Fruit fly (Drosophila melanogaster) whole organism, pupa: Measurements from ENCODE around the gene CG11617.
A peak's percentile ranks its signal among the peaks of the same experiment; 100 is the strongest.

Experiments
- CG12605 ChIP-seq: fragments of 200-800 bp; sonication (Bioruptor generic); IDR thresholded peaks from 2 replicates; pipeline ENCODE4 v1.3.6; 2022; ENCODE audit warnings: missing biosample characterization, missing genetic modification characterization
- CG4496 ChIP-seq: fragments of 200-800 bp; sonication (Bioruptor generic); IDR thresholded peaks from 3 replicates; pipeline ENCODE4 v1.3.6; 2022; ENCODE audit warnings: missing biosample characterization, missing genetic modification characterization
- CG9948 ChIP-seq: fragments of 200-800 bp; sonication (Bioruptor generic); optimal IDR thresholded peaks from 2 replicates; lab custom pipeline; 2018; ENCODE audit warnings: missing biosample characterization, mild to moderate bottlenecking, missing genetic modification characterization, moderate library complexity
- Ets98B ChIP-seq: fragments of 200-800 bp; sonication (Bioruptor generic); IDR thresholded peaks from 2 replicates; pipeline ENCODE4 v1.3.6; 2022; ENCODE audit warnings: missing biosample characterization, missing genetic modification characterization
- Snoo ChIP-seq: fragments of 200-800 bp; sonication (Bioruptor generic); optimal IDR thresholded peaks from 3 replicates; lab custom pipeline; 2017; ENCODE audit warnings: missing biosample characterization, mild to moderate bottlenecking, missing genetic modification characterization, inconsistent platforms
- fd96Ca ChIP-seq: fragments of 200-800 bp; sonication (Bioruptor generic); IDR thresholded peaks from 3 replicates; pipeline ENCODE4 v1.3.6; 2022; ENCODE audit warnings: missing biosample characterization, missing genetic modification characterization
- gl ChIP-seq: fragments of 200-800 bp; sonication (Bioruptor generic); optimal IDR thresholded peaks from 2 replicates; lab custom pipeline; 2018; ENCODE audit warnings: missing biosample characterization, mild to moderate bottlenecking, missing genetic modification characterization

- no peak for TF ChIP-seq CG9948 (tag; lab: Kevin White, UChicago)
- no peak for TF ChIP-seq Ets98B
- TF ChIP-seq CG12605 (GFP tag; lab: Robert Waterston, UW): no peak
- peak; percentile 18 for TF ChIP-seq gl (tag; lab: Kevin White, UChicago)
- no peak for TF ChIP-seq CG4496 (GFP tag; lab: Robert Waterston, UW)
- peak; percentile 17 for TF ChIP-seq Snoo (tag; lab: Kevin White, UChicago)
- TF ChIP-seq fd96Ca (GFP tag; lab: Robert Waterston, UW): no peak
Measured at dm6 chr2L:158649-159257, 48.3 kb downstream of the CG11617 start, which contains the start of the genes CG33635 and spen.
